Fruit fly (Drosophila melanogaster) whole organism, embryonic: ENCODE results near the gene CG14253.

ENCODE experiments used
- Awh ChIP-seq: fragments of 200-800 bp; sonication (Bioruptor generic); IDR thresholded peaks from 2 replicates; pipeline ENCODE4, ENCODE4 v1.3.6; 2022; ENCODE audit warnings: missing biosample characterization, missing genetic modification characterization
- BEAF-32 ChIP-seq: fragments of 200-800 bp; sonication (Bioruptor generic); optimal IDR thresholded peaks from 3 replicates; lab custom pipeline; 2017; ENCODE audit warnings: missing biosample characterization, missing genetic modification characterization, mild to moderate bottlenecking, moderate library complexity, missing genetic modification reagents
- CG13287 ChIP-seq: fragments of 200-800 bp; sonication (Bioruptor generic); IDR thresholded peaks from 2 replicates; pipeline ENCODE4 v1.3.6; 2022; ENCODE audit warnings: missing biosample characterization, missing genetic modification characterization; ENCODE audit not compliant: partially characterized antibody
- CG14441 ChIP-seq: fragments of 200-800 bp; sonication (Bioruptor generic); IDR thresholded peaks from 2 replicates; pipeline ENCODE4 v1.3.6; 2022; ENCODE audit warnings: missing biosample characterization, missing genetic modification characterization
- CG14710 ChIP-seq: fragments of 200-800 bp; sonication (Bioruptor generic); optimal IDR thresholded peaks from 3 replicates; lab custom pipeline; 2019; ENCODE audit warnings: missing biosample characterization, mild to moderate bottlenecking, missing genetic modification characterization, moderate library complexity
- CG15479 ChIP-seq: fragments of 200-800 bp; sonication (Bioruptor generic); optimal IDR thresholded peaks from 3 replicates; lab custom pipeline; 2019; ENCODE audit warnings: missing biosample characterization, mild to moderate bottlenecking, missing genetic modification characterization, moderate library complexity
- CG15514 ChIP-seq: fragments of 200-800 bp; sonication (Bioruptor generic); optimal IDR thresholded peaks from 3 replicates; lab custom pipeline; 2017; ENCODE audit warnings: missing biosample characterization, missing genetic modification characterization, mild to moderate bottlenecking, moderate library complexity, missing genetic modification reagents
- CG16815 ChIP-seq: fragments of 200-800 bp; sonication (Bioruptor generic); optimal IDR thresholded peaks from 3 replicates; lab custom pipeline; 2017; ENCODE audit warnings: missing biosample characterization, mild to moderate bottlenecking, missing genetic modification characterization
- CG1792 ChIP-seq: fragments of 200-800 bp; sonication (Bioruptor generic); optimal IDR thresholded peaks from 2 replicates; lab custom pipeline; 2016; ENCODE audit warnings: missing biosample characterization, missing genetic modification characterization
- CG18262 ChIP-seq: fragments of 200-800 bp; optimal IDR thresholded peaks from 3 replicates; lab custom pipeline; 2019; ENCODE audit warnings: missing biosample characterization, mild to moderate bottlenecking, missing genetic modification characterization, moderate library complexity
- CG18476 ChIP-seq: fragments of 200-800 bp; sonication (Bioruptor generic); optimal IDR thresholded peaks from 2 replicates; lab custom pipeline; 2016; ENCODE audit warnings: missing biosample characterization, mild to moderate bottlenecking, missing genetic modification characterization
- CG34224 ChIP-seq: fragments of 200-800 bp; sonication (Bioruptor generic); IDR thresholded peaks from 3 replicates; pipeline ENCODE4 v1.3.6; 2022; ENCODE audit warnings: missing biosample characterization, missing genetic modification characterization; ENCODE audit not compliant: partially characterized antibody
- CG3847 ChIP-seq: fragments of 200-800 bp; sonication (Bioruptor generic); IDR thresholded peaks from 2 replicates; pipeline ENCODE4 v1.3.6; 2022; ENCODE audit warnings: missing biosample characterization, missing genetic modification characterization
- CG4404 ChIP-seq: fragments of 200-800 bp; sonication (Bioruptor generic); IDR thresholded peaks from 2 replicates; pipeline ENCODE4 v1.3.6; 2022; ENCODE audit warnings: missing biosample characterization, missing genetic modification characterization
- CG5245 ChIP-seq: fragments of 200-800 bp; sonication (Bioruptor generic); optimal IDR thresholded peaks from 3 replicates; lab custom pipeline; 2016; ENCODE audit warnings: missing biosample characterization, missing genetic modification characterization
- CG7271 ChIP-seq: fragments of 200-800 bp; sonication (Bioruptor generic); optimal IDR thresholded peaks from 2 replicates; lab custom pipeline; 2018; ENCODE audit warnings: missing biosample characterization, mild to moderate bottlenecking, missing genetic modification characterization, moderate library complexity
- CG7963 ChIP-seq: fragments of 200-800 bp; sonication (Bioruptor generic); IDR thresholded peaks from 3 replicates; pipeline ENCODE4 v1.3.6; 2022; ENCODE audit warnings: missing biosample characterization, missing genetic modification characterization; ENCODE audit not compliant: partially characterized antibody
- CG7987 ChIP-seq: fragments of 200-800 bp; sonication (Bioruptor generic); optimal IDR thresholded peaks from 2 replicates; lab custom pipeline; 2018; ENCODE audit warnings: missing biosample characterization, mild to moderate bottlenecking, missing genetic modification characterization, moderate library complexity
- CG8924 ChIP-seq: fragments of 200-800 bp; optimal IDR thresholded peaks from 3 replicates; lab custom pipeline; 2019; ENCODE audit warnings: missing biosample characterization, mild to moderate bottlenecking, missing genetic modification characterization, moderate library complexity
- CG9876 ChIP-seq: fragments of 200-800 bp; sonication (Bioruptor generic); optimal IDR thresholded peaks from 2 replicates; lab custom pipeline; 2016; ENCODE audit warnings: missing biosample characterization, missing genetic modification characterization
- CrebB ChIP-seq: fragments of 200-800 bp; sonication (Bioruptor generic); optimal IDR thresholded peaks from 3 replicates; lab custom pipeline; 2018; ENCODE audit warnings: missing biosample characterization, mild to moderate bottlenecking, missing genetic modification characterization
- Fer3 ChIP-seq: fragments of 200-800 bp; sonication (Bioruptor generic); optimal IDR thresholded peaks from 2 replicates; lab custom pipeline; 2018; ENCODE audit warnings: missing biosample characterization, mild to moderate bottlenecking, missing genetic modification characterization, moderate library complexity
- HLH4C ChIP-seq: fragments of 200-800 bp; sonication (Bioruptor generic); IDR thresholded peaks from 3 replicates; pipeline ENCODE4 v1.3.6; 2022; ENCODE audit warnings: missing biosample characterization, missing genetic modification characterization; ENCODE audit not compliant: partially characterized antibody
- HmgZ ChIP-seq: fragments of 200-800 bp; sonication (Bioruptor generic); optimal IDR thresholded peaks from 2 replicates; lab custom pipeline; 2018; ENCODE audit warnings: missing biosample characterization, mild to moderate bottlenecking, missing genetic modification characterization
- Hr51 ChIP-seq, 2 experiments: fragments of 200-800 bp; sonication (Bioruptor generic); optimal IDR thresholded peaks; 2 replicates in 1 of 2; 3 replicates in 1 of 2; lab custom pipeline; 2016 to 2018; ENCODE audit warnings: missing biosample characterization in 2 of 2, missing genetic modification characterization in 2 of 2, mild to moderate bottlenecking in 1 of 2, moderate library complexity in 1 of 2
- Jarid2 ChIP-seq: fragments of 200-800 bp; sonication (Bioruptor generic); optimal IDR thresholded peaks from 3 replicates; lab custom pipeline; 2017; ENCODE audit warnings: mild to moderate bottlenecking, missing biosample characterization, missing genetic modification reagents, missing genetic modification characterization
- Mrtf ChIP-seq: fragments of 200-800 bp; sonication (Bioruptor generic); IDR thresholded peaks from 3 replicates; pipeline ENCODE4 v1.3.6; 2022; ENCODE audit warnings: missing biosample characterization, missing genetic modification characterization
- Opbp ChIP-seq: fragments of 200-800 bp; sonication (Bioruptor generic); IDR thresholded peaks from 3 replicates; pipeline ENCODE4 v1.3.6; 2022; ENCODE audit warnings: missing biosample characterization, missing genetic modification characterization; ENCODE audit not compliant: partially characterized antibody
- Sox100B ChIP-seq: fragments of 200-800 bp; sonication (Bioruptor generic); optimal IDR thresholded peaks from 3 replicates; lab custom pipeline; 2018; ENCODE audit warnings: missing biosample characterization, mild to moderate bottlenecking, missing genetic modification characterization
- bbx ChIP-seq: fragments of 200-800 bp; sonication (Bioruptor generic); IDR thresholded peaks from 2 replicates; pipeline ENCODE4 v1.3.6; 2022; ENCODE audit warnings: missing biosample characterization, missing genetic modification characterization; ENCODE audit not compliant: partially characterized antibody
- btn ChIP-seq: fragments of 200-800 bp; sonication (Bioruptor generic); optimal IDR thresholded peaks from 2 replicates; lab custom pipeline; 2016; ENCODE audit warnings: missing biosample characterization, missing genetic modification characterization
- cato ChIP-seq: fragments of 200-800 bp; sonication (Bioruptor generic); optimal IDR thresholded peaks from 2 replicates; lab custom pipeline; 2016; ENCODE audit warnings: missing biosample characterization, missing genetic modification characterization, borderline replicate concordance
- dmrt99B ChIP-seq: fragments of 200-800 bp; sonication (Bioruptor generic); optimal IDR thresholded peaks from 2 replicates; lab custom pipeline; 2018; ENCODE audit warnings: missing biosample characterization, mild to moderate bottlenecking, missing genetic modification characterization, moderate library complexity
- dpn ChIP-seq, 2 experiments: fragments of 200-800 bp; sonication (Bioruptor generic); optimal IDR thresholded peaks; 3 replicates each; lab custom pipeline; 2016; ENCODE audit warnings: missing biosample characterization in 2 of 2, missing genetic modification characterization in 2 of 2
- fd96Cb ChIP-seq: fragments of 200-800 bp; sonication (Bioruptor generic); optimal IDR thresholded peaks from 2 replicates; lab custom pipeline; 2018; ENCODE audit warnings: missing biosample characterization, mild to moderate bottlenecking, missing genetic modification characterization, moderate library complexity
- gfzf ChIP-seq: fragments of 200-800 bp; sonication (Bioruptor generic); optimal IDR thresholded peaks from 2 replicates; lab custom pipeline; 2016; ENCODE audit warnings: missing biosample characterization, mild to moderate bottlenecking, missing genetic modification characterization, moderate library complexity
- hb ChIP-seq: fragments of 200-800 bp; sonication (Bioruptor generic); IDR thresholded peaks from 3 replicates; pipeline ENCODE4 v1.3.6; 2022; ENCODE audit warnings: missing biosample characterization, missing genetic modification characterization; ENCODE audit not compliant: partially characterized antibody
- her ChIP-seq: fragments of 200-800 bp; sonication (Bioruptor generic); optimal IDR thresholded peaks from 2 replicates; lab custom pipeline; 2016; ENCODE audit warnings: missing biosample characterization, missing genetic modification characterization
- nerfin-1 ChIP-seq: fragments of 200-800 bp; sonication (Bioruptor generic); optimal IDR thresholded peaks from 3 replicates; lab custom pipeline; 2019; ENCODE audit warnings: missing biosample characterization, mild to moderate bottlenecking, missing genetic modification characterization, moderate library complexity
- oc ChIP-seq: fragments of 200-800 bp; sonication (Bioruptor generic); optimal IDR thresholded peaks from 2 replicates; lab custom pipeline; 2018; ENCODE audit warnings: missing biosample characterization, mild to moderate bottlenecking, missing genetic modification characterization, moderate library complexity
- odd ChIP-seq: fragments of 200-800 bp; sonication (Bioruptor generic); optimal IDR thresholded peaks from 2 replicates; lab custom pipeline; 2017; ENCODE audit warnings: missing biosample characterization, mild to moderate bottlenecking, missing genetic modification characterization
- onecut ChIP-seq: fragments of 200-800 bp; sonication (Bioruptor generic); IDR thresholded peaks from 2 replicates; pipeline ENCODE4 v1.3.6; 2022; ENCODE audit warnings: missing biosample characterization, missing genetic modification characterization
- phol ChIP-seq: fragments of 200-800 bp; sonication (Bioruptor generic); optimal IDR thresholded peaks from 3 replicates; lab custom pipeline; 2018; ENCODE audit warnings: missing biosample characterization, mild to moderate bottlenecking, missing genetic modification characterization, moderate library complexity
- sens ChIP-seq: fragments of 200-800 bp; sonication (Bioruptor generic); peaks from one replicate; lab custom pipeline; 2016; ENCODE audit warnings: missing biosample characterization, missing genetic modification characterization
- tna ChIP-seq: fragments of 200-800 bp; sonication (Bioruptor generic); IDR thresholded peaks from 2 replicates; pipeline ENCODE4 v1.3.6; 2022; ENCODE audit warnings: missing biosample characterization, missing genetic modification characterization; ENCODE audit not compliant: partially characterized antibody
- unc-4 ChIP-seq: fragments of 200-800 bp; sonication (Bioruptor generic); IDR thresholded peaks from 2 replicates; pipeline ENCODE4 v1.3.6; 2022; ENCODE audit warnings: missing biosample characterization, missing genetic modification characterization; ENCODE audit not compliant: partially characterized antibody
- vnd ChIP-seq: fragments of 200-800 bp; sonication (Bioruptor generic); IDR thresholded peaks from 3 replicates; pipeline ENCODE4 v1.3.6; 2022; ENCODE audit warnings: missing biosample characterization, missing genetic modification characterization; ENCODE audit not compliant: partially characterized antibody

Gene CG14253

dm6 chr3R:26964452-26965133 lies 13.7 kb upstream of the CG14253 start, which contains the start of gene Tsp97E (continued):
- TF ChIP-seq Sox100B (GFP tag; lab: Kevin White, UChicago) (peak; percentile 23), CG7963 (GFP tag; lab: Robert Waterston, UW) (peak; percentile 80; the same call in 2 of the 3 replicates), CG18262 (tag; lab: Kevin White, UChicago) (peak; percentile 39), her (GFP tag; lab: Kevin White, UChicago) (peak; percentile 98), CG3847 (no peak), CG7271 (tag; lab: Kevin White, UChicago) (no peak), oc (no peak), gfzf (GFP tag; lab: Kevin White, UChicago) (peak; percentile 58), CG18476 (GFP tag; lab: Kevin White, UChicago) (no peak), HLH4C (GFP tag; lab: Robert Waterston, UW) (peak; percentile 96), CG34224 (peak; percentile 86), btn (GFP tag; lab: Kevin White, UChicago) (no peak), unc-4 (GFP tag; lab: Robert Waterston, UW) (peak; percentile 75), dpn (GFP tag; optimal IDR thresholded peaks at IDR 0.05; lab: Kevin White, UChicago) (no peak), phol (tag; lab: Kevin White, UChicago) (peak; percentile 15), tna (GFP tag; lab: Robert Waterston, UW) (peak; percentile 75), Mrtf (no peak), CG5245 (GFP tag; lab: Kevin White, UChicago) (no peak), BEAF-32 (GFP tag; lab: Kevin White, UChicago) (peak; percentile 60), CG13287 (GFP tag; lab: Robert Waterston, UW) (peak; percentile 86), CG4404 (GFP tag; lab: Robert Waterston, UW) (no peak), onecut (peak; percentile 54), CG1792 (no peak), CG7987 (GFP tag; lab: Kevin White, UChicago) (no peak), Opbp (GFP tag; lab: Robert Waterston, UW) (0 out of 3 replicates have a peak, but pooled peaks have one; percentile 32), CG14441 (no peak), Awh (GFP tag; lab: Robert Waterston, UW) (no peak), HmgZ (tag; lab: Kevin White, UChicago) (peak; percentile 38), fd96Cb (tag; lab: Kevin White, UChicago) (no peak), nerfin-1 (tag; lab: Kevin White, UChicago) (no peak), sens (GFP tag; lab: Kevin White, UChicago) (peak; percentile 67), Fer3 (no peak), vnd (peak; percentile 76), Jarid2 (GFP tag; lab: Kevin White, UChicago) (no peak), CG9876 (GFP tag; lab: Kevin White, UChicago) (no peak), odd (GFP tag; lab: Kevin White, UChicago) (no peak), bbx (peak; percentile 75; the same call in 1 of the 2 replicates), CG8924 (tag; lab: Kevin White, UChicago) (peak; percentile 13), Hr51 (GFP tag; optimal IDR thresholded peaks at IDR 0.05; lab: Kevin White, UChicago) (no peak), CG15514 (GFP tag; lab: Kevin White, UChicago) (peak; percentile 87), cato (GFP tag; lab: Kevin White, UChicago) (no peak), CG14710 (tag; lab: Kevin White, UChicago) (peak; percentile 64), hb (GFP tag; lab: Robert Waterston, UW) (peak; percentile 80), dmrt99B (tag; lab: Kevin White, UChicago) (no peak), CG16815 (GFP tag; lab: Kevin White, UChicago) (no peak), CrebB (tag; lab: Kevin White, UChicago) (no peak), CG15479 (GFP tag; lab: Kevin White, UChicago) (peak; percentile 41)
